Worm (Caenorhabditis elegans) whole organism, young adult: Measurements from ENCODE around the gene dph-3.

Experiments
- ama-1 ChIP-seq, 3 experiments: fragments of 150-350 bp in 1 of 3; sonication (generic microtip) in 2 of 3; optimal IDR thresholded peaks; 2 replicates each; lab custom pipeline; 2014 to 2018; ENCODE audit warnings: missing biosample characterization in 2 of 3, missing genetic modification characterization in 2 of 3, missing genetic modification reagents in 2 of 3
- attf-5 ChIP-seq: fragments of 200-800 bp; sonication (Bioruptor generic); optimal IDR thresholded peaks from 2 replicates; lab custom pipeline; 2018; ENCODE audit warnings: mild to moderate bottlenecking, missing genetic modification characterization, missing compliant biosample characterization
- ceh-100 ChIP-seq: fragments of 200-800 bp; sonication (Bioruptor generic); IDR thresholded peaks from 2 replicates; pipeline ENCODE4 v1.3.6; 2022; ENCODE audit warnings: missing genetic modification reagents, missing genetic modification characterization, missing compliant biosample characterization
- ceh-58 ChIP-seq: fragments of 200-800 bp; sonication (Bioruptor generic); IDR thresholded peaks from 2 replicates; pipeline ENCODE4 v1.3.6; 2022; ENCODE audit warnings: missing genetic modification characterization, missing compliant biosample characterization
- ceh-79 ChIP-seq: sonication (generic microtip); optimal IDR thresholded peaks from 2 replicates; lab custom pipeline; 2017; ENCODE audit warnings: mild to moderate bottlenecking, missing genetic modification characterization, missing compliant biosample characterization
- dpff-1 ChIP-seq: sonication (generic microtip); optimal IDR thresholded peaks from 2 replicates; lab custom pipeline; 2017; ENCODE audit warnings: mild to moderate bottlenecking, missing genetic modification characterization, missing compliant biosample characterization
- egl-44 ChIP-seq: fragments of 200-800 bp; sonication (Bioruptor generic); IDR thresholded peaks from 2 replicates; pipeline ENCODE4 v1.3.6; 2022; ENCODE audit warnings: missing genetic modification reagents, missing genetic modification characterization, missing compliant biosample characterization
- hmg-1.2 ChIP-seq: fragments of 200-800 bp; sonication (Bioruptor generic); IDR thresholded peaks from 2 replicates; pipeline ENCODE4 v1.3.6; 2022; ENCODE audit warnings: missing genetic modification reagents, missing genetic modification characterization, missing compliant biosample characterization
- hrde-1 ChIP-seq: sonication (generic microtip); optimal IDR thresholded peaks from 2 replicates; lab custom pipeline; 2016; ENCODE audit warnings: missing genetic modification characterization, mild to moderate bottlenecking, missing compliant biosample characterization, moderate library complexity, missing genotype, missing genetic modification reagents, borderline replicate concordance
- pha-4 ChIP-seq: fragments of 150-350 bp; sonication (generic microtip); optimal IDR thresholded peaks from 2 replicates; lab custom pipeline; 2014; ENCODE audit warnings: missing biosample characterization, missing genetic modification reagents, missing genetic modification characterization
- snpc-4 ChIP-seq, 5 experiments: fragments of 150-350 bp in 1 of 5; sonication (generic microtip) in 4 of 5; optimal IDR thresholded peaks; 2 replicates each; lab custom pipeline; 2014 to 2018; ENCODE audit warnings: missing genetic modification characterization in 5 of 5, missing biosample characterization in 3 of 5, antibody characterized with exemption in 2 of 5, mild to moderate bottlenecking in 2 of 5, missing compliant biosample characterization in 2 of 5, missing genotype in 2 of 5, moderate library complexity in 2 of 5, missing genetic modification reagents in 1 of 5
- somi-1 ChIP-seq: fragments of 200-800 bp; sonication (Bioruptor generic); optimal IDR thresholded peaks from 2 replicates; lab custom pipeline; 2018; ENCODE audit warnings: mild to moderate bottlenecking, missing genetic modification characterization, missing compliant biosample characterization
- unc-62 ChIP-seq: fragments of 150-350 bp; optimal IDR thresholded peaks from 2 replicates; lab custom pipeline; 2014; ENCODE audit warnings: missing biosample characterization, missing genetic modification reagents, missing genetic modification characterization

DNA sequence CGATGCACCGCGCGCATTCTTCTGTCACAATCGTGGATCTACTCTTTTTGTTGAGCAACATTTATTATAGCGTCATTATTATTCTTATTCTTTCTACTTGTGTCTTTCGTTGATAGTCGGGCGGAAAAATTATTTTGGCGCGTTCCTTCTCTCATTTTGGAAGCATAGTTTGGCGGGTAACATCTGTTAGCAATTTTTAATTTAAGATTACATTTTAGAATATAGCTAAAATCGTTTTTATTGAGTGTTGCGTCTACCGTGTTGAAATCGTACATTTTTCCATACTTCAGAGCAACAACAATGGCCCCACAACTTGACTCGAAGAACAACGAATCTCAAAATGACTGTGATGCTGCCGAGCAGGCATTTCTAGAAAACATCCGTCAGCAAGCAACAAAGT is 16.3 kb upstream of the dph-3 start, which contains the start of gene sdz-36:
- TF ChIP-seq dpff-1 (tag; lab: Kevin White, UChicago) (no peak), ceh-79 (tag; lab: Kevin White, UChicago) (no peak), attf-5 (no peak), ceh-58 (GFP tag; lab: Robert Waterston, UW) (no peak), pha-4 (no peak), ama-1 (optimal IDR thresholded peaks at IDR 0.05; lab: Kevin White, UChicago) (no peak), ama-1 (GFP tag; optimal IDR thresholded peaks at IDR 0.05; lab: Kevin White, UChicago) (no peak), hmg-1.2 (GFP tag; lab: Robert Waterston, UW) (no peak), unc-62 (no peak), snpc-4 (GFP tag; optimal IDR thresholded peaks at IDR 0.05; lab: Kevin White, UChicago) (no peak), snpc-4 (tag; optimal IDR thresholded peaks at IDR 0.05; lab: Kevin White, UChicago) (no peak), ceh-100 (no peak), hrde-1 (tag; lab: Kevin White, UChicago) (no peak), somi-1 (GFP tag; lab: Kevin White, UChicago) (no peak), egl-44 (GFP tag; lab: Robert Waterston, UW) (no peak)
